Worm (Caenorhabditis elegans): ENCODE results near the gene F07E5.5.

- TF ChIP-seq ama-1 (optimal IDR thresholded peaks at IDR 0.05): no peak
- no peak for TF ChIP-seq hnd-1 (tag; optimal IDR thresholded peaks at IDR 0.05)
- no peak for TF ChIP-seq ceh-13 (GFP tag; optimal IDR thresholded peaks at IDR 0.05)
- no peak for TF ChIP-seq tbx-37 (GFP tag; conservative IDR thresholded peaks at IDR 0.05)
- no peak for TF ChIP-seq scrt-1 (GFP tag; IDR thresholded peaks at IDR 0.05)
- TF ChIP-seq aly-1 (tag; optimal IDR thresholded peaks at IDR 0.05): no peak
- no peak for TF ChIP-seq tra-4 (tag; optimal IDR thresholded peaks at IDR 0.05)
- TF ChIP-seq hmbx-1 (tag; optimal IDR thresholded peaks at IDR 0.05): no peak
- TF ChIP-seq ets-7 (tag; optimal IDR thresholded peaks at IDR 0.05): no peak
- TF ChIP-seq sea-1 (GFP tag; conservative IDR thresholded peaks at IDR 0.05): no peak
- no peak for TF ChIP-seq flt-1 (GFP tag; IDR thresholded peaks at IDR 0.05)
- no peak for TF ChIP-seq B0310.2 (tag; optimal IDR thresholded peaks at IDR 0.05)
- no peak for TF ChIP-seq ceh-36 (tag; optimal IDR thresholded peaks at IDR 0.05)
- TF ChIP-seq F13C5.2 (tag; optimal IDR thresholded peaks at IDR 0.05): no peak
These were observed 16.6 kb upstream of the F07E5.5 start, which contains the start of gene F07E5.8 for ce11 chrII:2075513-2075912.

All from whole organism, early embryonic.